Worm (Caenorhabditis elegans) whole organism, early embryonic: ENCODE measurements around the gene pup-2.

Source experiments
- B0310.2 ChIP-seq: sonication (generic microtip); optimal IDR thresholded peaks from 2 replicates; lab custom pipeline; 2016; ENCODE audit warnings: mild to moderate bottlenecking, missing genetic modification characterization, missing compliant biosample characterization
- F13C5.2 ChIP-seq: sonication (generic microtip); optimal IDR thresholded peaks from 2 replicates; lab custom pipeline; 2017; ENCODE audit warnings: mild to moderate bottlenecking, missing genetic modification characterization, inconsistent platforms, missing compliant biosample characterization
- aly-1 ChIP-seq: sonication (generic microtip); optimal IDR thresholded peaks from 2 replicates; lab custom pipeline; 2016; ENCODE audit warnings: missing genetic modification characterization, missing compliant biosample characterization
- ama-1 ChIP-seq: fragments of 150-350 bp; optimal IDR thresholded peaks from 2 replicates; lab custom pipeline; 2014
- ceh-13 ChIP-seq: fragments of 200-800 bp; sonication (Bioruptor generic); optimal IDR thresholded peaks from 2 replicates; lab custom pipeline; 2018; ENCODE audit warnings: mild to moderate bottlenecking, missing genetic modification characterization, missing compliant biosample characterization
- ceh-36 ChIP-seq: sonication (generic microtip); optimal IDR thresholded peaks from 2 replicates; lab custom pipeline; 2016; ENCODE audit warnings: missing genetic modification characterization, inconsistent platforms, missing compliant biosample characterization
- ets-7 ChIP-seq: sonication (generic microtip); optimal IDR thresholded peaks from 2 replicates; lab custom pipeline; 2016; ENCODE audit warnings: missing genotype, missing genetic modification characterization, missing compliant biosample characterization
- flt-1 ChIP-seq: fragments of 200-800 bp; sonication (Bioruptor generic); IDR thresholded peaks from 2 replicates; pipeline ENCODE4 v1.3.6; 2022; ENCODE audit warnings: missing genetic modification characterization, missing compliant biosample characterization
- hmbx-1 ChIP-seq: sonication (generic microtip); optimal IDR thresholded peaks from 2 replicates; lab custom pipeline; 2016; ENCODE audit warnings: mild to moderate bottlenecking, missing genetic modification characterization, missing compliant biosample characterization
- hmg-4 ChIP-seq: fragments of 200-800 bp; sonication (Bioruptor generic); optimal IDR thresholded peaks from 2 replicates; lab custom pipeline; 2018; ENCODE audit warnings: mild to moderate bottlenecking, missing genetic modification characterization, missing compliant biosample characterization
- hnd-1 ChIP-seq: sonication (generic microtip); optimal IDR thresholded peaks from 2 replicates; lab custom pipeline; 2016; ENCODE audit warnings: missing genetic modification characterization, missing compliant biosample characterization
- pes-1 ChIP-seq: fragments of 200-800 bp; sonication (Bioruptor generic); IDR thresholded peaks from 2 replicates; pipeline ENCODE4 v1.3.6; 2022; ENCODE audit warnings: missing genetic modification reagents, missing genetic modification characterization, missing compliant biosample characterization
- scrt-1 ChIP-seq: fragments of 200-800 bp; sonication (Bioruptor generic); IDR thresholded peaks from 2 replicates; pipeline ENCODE4 v1.3.6; 2022; ENCODE audit warnings: missing genetic modification characterization, missing compliant biosample characterization
- sea-1 ChIP-seq: fragments of 200-800 bp; sonication (Bioruptor generic); conservative IDR thresholded peaks from 2 replicates; pipeline ENCODE4 v1.3.6; 2022; ENCODE audit warnings: missing genetic modification characterization, missing compliant biosample characterization
- tbx-11 ChIP-seq: fragments of 200-800 bp; sonication (Bioruptor generic); IDR thresholded peaks from 2 replicates; pipeline ENCODE4 v1.3.6; 2022; ENCODE audit warnings: missing genetic modification characterization, missing compliant biosample characterization
- tbx-37 ChIP-seq: fragments of 200-800 bp; sonication (Bioruptor generic); conservative IDR thresholded peaks from 2 replicates; pipeline ENCODE4 v1.3.6; 2022; ENCODE audit warnings: missing genetic modification reagents, missing genetic modification characterization, missing compliant biosample characterization
- tra-4 ChIP-seq: sonication (generic microtip); optimal IDR thresholded peaks from 2 replicates; lab custom pipeline; 2017; ENCODE audit warnings: missing genetic modification characterization, missing compliant biosample characterization

pup-2 gene

ce11 chrIII:5196298-5197045, 10.8 kb downstream of the pup-2 start:
- no peak for TF ChIP-seq hmg-4
- no peak for TF ChIP-seq sea-1 (GFP tag; lab: Robert Waterston, UW)
- TF ChIP-seq ets-7: no peak
- TF ChIP-seq hmbx-1 (tag; lab: Kevin White, UChicago): no peak
- no peak for TF ChIP-seq scrt-1
- TF ChIP-seq pes-1 (GFP tag; lab: Robert Waterston, UW): no peak
- TF ChIP-seq tbx-11 (GFP tag; lab: Robert Waterston, UW): no peak

- no peak for TF ChIP-seq pes-1 (GFP tag; lab: Robert Waterston, UW)
Observed at ce11 chrIII:5199577-5199976, 13.9 kb downstream of the pup-2 start, which contains the start of gene emb-8. emb-8 (minus strand) TSS chrIII:5199677.

ce11 chrIII:5200349-5200748, 14.6 kb downstream of the pup-2 start:
- TF ChIP-seq hmg-4 (no peak), tbx-11 (GFP tag; lab: Robert Waterston, UW) (no peak), B0310.2 (tag; lab: Kevin White, UChicago) (no peak), tra-4 (tag; lab: Kevin White, UChicago) (no peak), sea-1 (GFP tag; lab: Robert Waterston, UW) (no peak), pes-1 (GFP tag; lab: Robert Waterston, UW) (no peak), ama-1 (lab: Kevin White, UChicago) (no peak)

- TF ChIP-seq tra-4 (tag; lab: Kevin White, UChicago) (no peak), F13C5.2 (no peak), ceh-13 (no peak), scrt-1 (no peak)
Observed at ce11 chrIII:5201267-5201666, 15.5 kb downstream of the pup-2 start.

- TF ChIP-seq ama-1 (lab: Kevin White, UChicago): no peak
- no peak for TF ChIP-seq F13C5.2
- TF ChIP-seq B0310.2 (tag; lab: Kevin White, UChicago): no peak
- no peak for TF ChIP-seq hmbx-1 (tag; lab: Kevin White, UChicago)
- TF ChIP-seq ceh-36 (tag; lab: Kevin White, UChicago): no peak
- no peak for TF ChIP-seq aly-1 (tag; lab: Kevin White, UChicago)
Observed at ce11 chrIII:5202641-5203040, 16.9 kb downstream of the pup-2 start.

- TF ChIP-seq sea-1 (GFP tag; lab: Robert Waterston, UW): no peak
- no peak for TF ChIP-seq scrt-1
- TF ChIP-seq tra-4 (tag; lab: Kevin White, UChicago): no peak
- no peak for TF ChIP-seq aly-1 (tag; lab: Kevin White, UChicago)
- TF ChIP-seq B0310.2 (tag; lab: Kevin White, UChicago): no peak
- TF ChIP-seq hnd-1 (tag; lab: Kevin White, UChicago): no peak
- no peak for TF ChIP-seq F13C5.2
- no peak for TF ChIP-seq ceh-13
Observed at ce11 chrIII:5203310-5203709, 17.6 kb downstream of the pup-2 start.

- TF ChIP-seq scrt-1 (0 out of 2 replicates have a peak, but pooled peaks have one; percentile 9), sea-1 (GFP tag; lab: Robert Waterston, UW) (no peak), F13C5.2 (no peak), ets-7 (no peak), ama-1 (lab: Kevin White, UChicago) (no peak), tbx-37 (no peak)
Observed at ce11 chrIII:5206861-5207414, 21.2 kb downstream of the pup-2 start, which contains the start of gene morc-1. morc-1 (minus strand) TSS chrIII:5206911.

ce11 chrIII:5208992-5209391, 23.3 kb downstream of the pup-2 start, which contains the start of gene syx-16:
syx-16 (minus strand) TSS chrIII:5209109.
- TF ChIP-seq hmg-4: no peak
- TF ChIP-seq pes-1 (GFP tag; lab: Robert Waterston, UW): no peak
- TF ChIP-seq hnd-1 (tag; lab: Kevin White, UChicago): no peak
- no peak for TF ChIP-seq F13C5.2
- no peak for TF ChIP-seq tbx-37
- no peak for TF ChIP-seq ets-7
- TF ChIP-seq tbx-11 (GFP tag; lab: Robert Waterston, UW): no peak
- TF ChIP-seq B0310.2 (tag; lab: Kevin White, UChicago): no peak
- no peak for TF ChIP-seq ceh-36 (tag; lab: Kevin White, UChicago)

ce11 chrIII:5210269-5210668, 24.5 kb downstream of the pup-2 start:
- no peak for TF ChIP-seq hmbx-1 (tag; lab: Kevin White, UChicago)
- no peak for TF ChIP-seq tbx-11 (GFP tag; lab: Robert Waterston, UW)
- TF ChIP-seq hnd-1 (tag; lab: Kevin White, UChicago): no peak
- TF ChIP-seq B0310.2 (tag; lab: Kevin White, UChicago): no peak
- TF ChIP-seq ceh-13: no peak
- TF ChIP-seq ama-1 (lab: Kevin White, UChicago): no peak
- no peak for TF ChIP-seq sea-1 (GFP tag; lab: Robert Waterston, UW)
- TF ChIP-seq F13C5.2: no peak
- TF ChIP-seq flt-1: no peak
- no peak for TF ChIP-seq ceh-36 (tag; lab: Kevin White, UChicago)
- TF ChIP-seq scrt-1: no peak
- TF ChIP-seq ets-7: no peak
- TF ChIP-seq tra-4 (tag; lab: Kevin White, UChicago): no peak
